Worm (Caenorhabditis elegans) whole organism, midembryonic: ENCODE results near the gene slc-25A10.

Experiments used
- T22C8.4 ChIP-seq: fragments of 200-800 bp; sonication (Bioruptor generic); IDR thresholded peaks from 2 replicates; pipeline ENCODE4 v1.3.6; 2022; ENCODE audit warnings: missing genetic modification characterization, missing compliant biosample characterization
- cog-1 ChIP-seq: sonication (generic microtip); optimal IDR thresholded peaks from 2 replicates; lab custom pipeline; 2016; ENCODE audit warnings: missing genetic modification characterization, missing compliant biosample characterization
- flt-1 ChIP-seq: fragments of 200-800 bp; sonication (Bioruptor generic); IDR thresholded peaks from 2 replicates; pipeline ENCODE4 v1.3.6; 2022; ENCODE audit warnings: missing genetic modification characterization, missing compliant biosample characterization
- klf-2 ChIP-seq: fragments of 200-800 bp; sonication (Bioruptor generic); conservative IDR thresholded peaks from 2 replicates; pipeline ENCODE4 v1.3.6; 2022; ENCODE audit warnings: missing genetic modification reagents, missing genetic modification characterization, missing compliant biosample characterization
- med-1 ChIP-seq: sonication (generic microtip); optimal IDR thresholded peaks from 2 replicates; lab custom pipeline; 2017; ENCODE audit warnings: missing genetic modification characterization, mild to moderate bottlenecking, missing compliant biosample characterization, antibody characterized with exemption, missing genetic modification reagents; ENCODE audit not compliant: insufficient read depth
- ref-1 ChIP-seq: fragments of 200-800 bp; sonication (Bioruptor generic); conservative IDR thresholded peaks from 2 replicates; pipeline ENCODE4 v1.3.6; 2022; ENCODE audit warnings: missing genetic modification reagents, missing genetic modification characterization, missing compliant biosample characterization
- tab-1 ChIP-seq: fragments of 200-800 bp; sonication (Bioruptor generic); IDR thresholded peaks from 2 replicates; pipeline ENCODE4 v1.3.6; 2022; ENCODE audit warnings: missing genetic modification characterization, missing compliant biosample characterization
- ztf-23 ChIP-seq: fragments of 200-800 bp; sonication (Bioruptor generic); IDR thresholded peaks from 2 replicates; pipeline ENCODE4 v1.3.6; 2022; ENCODE audit warnings: missing genetic modification reagents, missing genetic modification characterization, missing compliant biosample characterization
- ztf-29 ChIP-seq: fragments of 200-800 bp; sonication (Bioruptor generic); IDR thresholded peaks from 2 replicates; pipeline ENCODE4 v1.3.6; 2022; ENCODE audit warnings: missing genetic modification reagents, missing genetic modification characterization, missing compliant biosample characterization

Gene slc-25A10

DNA sequence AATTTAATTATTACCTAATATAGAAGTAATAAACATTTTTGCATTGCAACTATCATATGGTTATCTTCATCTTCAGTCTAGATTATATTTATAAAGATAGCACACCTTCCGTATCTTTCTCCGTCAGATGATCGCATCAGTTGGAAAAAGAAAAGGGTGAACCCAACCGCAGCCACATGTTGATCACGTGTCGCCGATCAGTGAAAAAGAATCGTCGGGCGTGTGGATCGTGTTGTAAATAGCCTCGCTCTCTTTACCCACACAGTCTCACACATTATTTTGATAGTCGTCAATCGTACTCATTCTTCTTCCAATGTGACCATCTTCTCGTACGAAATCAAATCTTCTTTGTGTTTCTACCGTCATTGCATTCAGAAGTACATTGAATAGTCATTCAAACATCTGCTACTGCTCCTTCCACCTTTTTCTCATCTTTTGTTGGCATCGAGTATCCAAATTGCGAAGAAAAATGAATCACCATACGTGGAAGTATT, 18.4 kb upstream of the slc-25A10 start:
- no peak for TF ChIP-seq T22C8.4 (GFP tag; lab: Robert Waterston, UW)
- TF ChIP-seq cog-1 (tag; lab: Kevin White, UChicago) = peak; percentile 14

- TF ChIP-seq ztf-29 (GFP tag; lab: Robert Waterston, UW) (no peak), klf-2 (GFP tag; lab: Robert Waterston, UW) (no peak), tab-1 (GFP tag; lab: Robert Waterston, UW) (no peak), cog-1 (tag; lab: Kevin White, UChicago) (no peak), ztf-23 (GFP tag; lab: Robert Waterston, UW) (no peak), flt-1 (GFP tag; lab: Robert Waterston, UW) (no peak), med-1 (GFP tag; lab: Kevin White, UChicago) (no peak), T22C8.4 (GFP tag; lab: Robert Waterston, UW) (no peak), ref-1 (GFP tag; lab: Robert Waterston, UW) (no peak)
Measured at ce11 chrX:6743344-6743743, 17.9 kb upstream of the slc-25A10 start.

- TF ChIP-seq med-1 (GFP tag; lab: Kevin White, UChicago) = no peak
- TF ChIP-seq klf-2 (GFP tag; lab: Robert Waterston, UW) = no peak
- no peak for TF ChIP-seq ref-1 (GFP tag; lab: Robert Waterston, UW)
- TF ChIP-seq ztf-23 (GFP tag; lab: Robert Waterston, UW) = no peak
- TF ChIP-seq T22C8.4 (GFP tag; lab: Robert Waterston, UW) = no peak
- TF ChIP-seq tab-1 (GFP tag; lab: Robert Waterston, UW) = no peak
- TF ChIP-seq cog-1 (tag; lab: Kevin White, UChicago) = no peak
- no peak for TF ChIP-seq ztf-29 (GFP tag; lab: Robert Waterston, UW)
- TF ChIP-seq flt-1 (GFP tag; lab: Robert Waterston, UW) = no peak
Measured at ce11 chrX:6742891-6743290, 17.4 kb upstream of the slc-25A10 start.

ce11 chrX:6742011-6742683, 16.7 kb upstream of the slc-25A10 start, which contains the start of gene mdl-1:
Gene mdl-1, plus strand, starts transcription at chrX:6742351.
- TF ChIP-seq med-1 (GFP tag; lab: Kevin White, UChicago) (no peak), ref-1 (GFP tag; lab: Robert Waterston, UW) (no peak), ztf-23 (GFP tag; lab: Robert Waterston, UW) (no peak), ztf-29 (GFP tag; lab: Robert Waterston, UW) (peak; percentile 45; the same call in 1 of the 2 replicates), klf-2 (GFP tag; lab: Robert Waterston, UW) (no peak), T22C8.4 (GFP tag; lab: Robert Waterston, UW) (no peak), cog-1 (tag; lab: Kevin White, UChicago) (peak; percentile 90), flt-1 (GFP tag; lab: Robert Waterston, UW) (peak; percentile 79), tab-1 (GFP tag; lab: Robert Waterston, UW) (no peak; the same call in 1 of the 2 replicates)

DNA sequence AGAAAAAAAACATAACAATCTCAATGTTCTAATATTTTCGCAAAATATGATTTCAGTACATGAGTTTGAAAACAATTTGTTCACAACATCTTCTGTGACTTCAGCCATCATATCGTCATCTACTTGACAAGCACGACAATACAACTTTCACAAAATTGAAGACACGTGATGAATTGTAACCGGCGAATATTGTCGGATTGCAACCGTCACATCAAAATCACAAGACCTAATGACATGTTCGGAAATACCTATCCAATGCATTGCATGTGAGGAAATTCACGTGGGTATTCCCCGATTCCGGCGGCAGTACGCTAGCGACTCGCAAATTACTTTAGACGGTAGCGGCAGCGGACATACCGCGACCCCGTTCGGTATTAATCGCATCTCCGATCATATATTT, 16.1 kb upstream of the slc-25A10 start:
- no peak for TF ChIP-seq ref-1 (GFP tag; lab: Robert Waterston, UW)
- TF ChIP-seq ztf-29 (GFP tag; lab: Robert Waterston, UW) = no peak
- no peak for TF ChIP-seq klf-2 (GFP tag; lab: Robert Waterston, UW)
- no peak for TF ChIP-seq ztf-23 (GFP tag; lab: Robert Waterston, UW)
- no peak for TF ChIP-seq med-1 (GFP tag; lab: Kevin White, UChicago)
- no peak for TF ChIP-seq tab-1 (GFP tag; lab: Robert Waterston, UW)
- no peak for TF ChIP-seq cog-1 (tag; lab: Kevin White, UChicago)

DNA sequence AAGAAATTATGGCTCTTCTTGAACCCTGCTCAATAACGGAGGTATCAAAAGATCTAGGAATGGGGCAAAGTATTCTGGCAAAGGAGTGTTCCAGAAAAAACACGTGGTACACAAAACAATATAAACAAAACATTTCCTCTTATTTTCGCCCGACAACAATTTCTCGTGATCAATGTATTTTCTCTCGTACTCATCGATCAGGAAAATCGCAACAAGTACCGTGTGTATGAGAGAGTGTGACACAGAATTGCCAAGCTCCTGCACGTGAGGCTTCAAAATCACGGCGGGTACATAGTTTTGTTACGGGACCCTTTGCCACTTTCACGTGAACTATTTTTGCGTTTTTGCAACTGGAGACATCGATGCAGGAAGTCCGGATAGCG, 15.5 kb upstream of the slc-25A10 start:
- no peak for TF ChIP-seq klf-2 (GFP tag; lab: Robert Waterston, UW)
- TF ChIP-seq T22C8.4 (GFP tag; lab: Robert Waterston, UW) = no peak
- TF ChIP-seq ztf-23 (GFP tag; lab: Robert Waterston, UW) = no peak
- no peak for TF ChIP-seq tab-1 (GFP tag; lab: Robert Waterston, UW)
- TF ChIP-seq ztf-29 (GFP tag; lab: Robert Waterston, UW) = no peak
- TF ChIP-seq ref-1 (GFP tag; lab: Robert Waterston, UW) = no peak
- TF ChIP-seq med-1 (GFP tag; lab: Kevin White, UChicago) = no peak
- no peak for TF ChIP-seq cog-1 (tag; lab: Kevin White, UChicago)
- no peak for TF ChIP-seq flt-1 (GFP tag; lab: Robert Waterston, UW)

DNA sequence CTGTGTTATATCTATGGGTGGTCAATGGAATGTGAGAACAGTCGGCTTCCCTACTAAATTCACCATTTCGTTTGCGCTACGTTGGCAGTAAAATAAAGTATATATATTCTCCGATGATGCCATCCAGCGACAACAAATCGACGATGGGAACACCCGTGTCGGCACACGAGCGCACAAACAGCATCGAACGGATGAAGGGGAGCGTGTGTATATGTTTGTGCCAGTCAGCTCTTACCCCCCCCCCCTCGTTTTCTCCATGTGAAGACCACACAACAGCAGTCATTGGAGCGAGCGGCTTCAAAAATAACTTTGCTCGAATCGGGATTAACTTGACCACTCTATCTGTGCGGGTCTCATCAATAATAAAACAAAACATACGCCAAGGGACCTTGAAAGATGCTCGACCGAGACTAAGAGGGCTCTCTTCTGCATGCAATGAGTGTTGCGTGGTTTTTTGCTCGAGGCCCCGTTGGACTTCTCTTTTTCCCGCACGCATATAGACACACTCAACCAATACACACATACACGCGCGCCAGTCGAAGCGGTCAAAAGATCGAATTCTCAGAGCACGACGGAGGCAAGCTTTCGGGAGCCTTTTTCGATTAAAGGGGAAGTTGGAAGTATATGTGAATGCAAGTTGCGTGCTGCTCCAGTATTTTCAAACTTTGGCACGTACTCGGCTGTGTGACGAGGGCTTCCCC, 15.0 kb upstream of the slc-25A10 start:
- TF ChIP-seq ref-1 (GFP tag; lab: Robert Waterston, UW) (no peak), cog-1 (tag; lab: Kevin White, UChicago) (no peak), klf-2 (GFP tag; lab: Robert Waterston, UW) (no peak), med-1 (GFP tag; lab: Kevin White, UChicago) (no peak), T22C8.4 (GFP tag; lab: Robert Waterston, UW) (no peak), tab-1 (GFP tag; lab: Robert Waterston, UW) (no peak), ztf-29 (GFP tag; lab: Robert Waterston, UW) (no peak), flt-1 (GFP tag; lab: Robert Waterston, UW) (no peak), ztf-23 (GFP tag; lab: Robert Waterston, UW) (no peak)
